Worm (Caenorhabditis elegans): Measurements from ENCODE around the gene F43B10.1.

F43B10.1 gene

ce11 chrX:16660268-16660667 lies 2.4 kb downstream of the F43B10.1 start:
- no peak for TF ChIP-seq ceh-13 (GFP tag; optimal IDR thresholded peaks at IDR 0.05)
- no peak for TF ChIP-seq ama-1 (optimal IDR thresholded peaks at IDR 0.05)
- no peak for TF ChIP-seq tbx-11 (GFP tag; IDR thresholded peaks at IDR 0.05)
- no peak for TF ChIP-seq sea-1 (GFP tag; conservative IDR thresholded peaks at IDR 0.05)
- TF ChIP-seq hnd-1 (tag; optimal IDR thresholded peaks at IDR 0.05), result no peak
- no peak for TF ChIP-seq flt-1 (GFP tag; IDR thresholded peaks at IDR 0.05)
- TF ChIP-seq pes-1 (GFP tag; IDR thresholded peaks at IDR 0.05), result no peak
- TF ChIP-seq hmg-4 (GFP tag; optimal IDR thresholded peaks at IDR 0.05), result no peak
- no peak for TF ChIP-seq ets-7 (tag; optimal IDR thresholded peaks at IDR 0.05)
- no peak for TF ChIP-seq tbx-37 (GFP tag; conservative IDR thresholded peaks at IDR 0.05)
- TF ChIP-seq hmbx-1 (tag; optimal IDR thresholded peaks at IDR 0.05), result no peak
- no peak for TF ChIP-seq F13C5.2 (tag; optimal IDR thresholded peaks at IDR 0.05)
- no peak for TF ChIP-seq ceh-36 (tag; optimal IDR thresholded peaks at IDR 0.05)
- no peak for TF ChIP-seq aly-1 (tag; optimal IDR thresholded peaks at IDR 0.05)
- TF ChIP-seq tra-4 (tag; optimal IDR thresholded peaks at IDR 0.05), result no peak
- TF ChIP-seq B0310.2 (tag; optimal IDR thresholded peaks at IDR 0.05), result no peak
- TF ChIP-seq scrt-1 (GFP tag; IDR thresholded peaks at IDR 0.05), result no peak

DNA sequence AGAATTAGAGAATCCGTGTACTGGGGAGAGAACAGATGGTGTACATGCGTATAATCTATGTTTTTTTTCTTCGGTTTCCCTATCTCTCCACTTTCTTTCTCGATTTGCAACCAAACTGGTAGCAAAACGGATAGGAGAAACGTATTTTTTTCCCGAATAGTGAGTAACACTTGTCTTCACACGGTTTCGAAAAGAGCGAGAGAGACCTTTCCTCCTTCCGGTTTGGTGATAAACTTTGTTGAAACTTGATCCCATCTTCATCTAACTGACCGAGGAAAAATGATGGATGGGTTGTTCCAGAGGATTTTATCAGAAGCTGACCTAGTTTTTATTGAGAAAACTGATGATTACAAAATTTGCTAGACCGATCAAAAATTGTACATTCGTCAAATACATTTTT lies 4.3 kb downstream of the F43B10.1 start:
- TF ChIP-seq ama-1 (optimal IDR thresholded peaks at IDR 0.05) (no peak), hmg-4 (GFP tag; optimal IDR thresholded peaks at IDR 0.05) (no peak), ceh-13 (GFP tag; optimal IDR thresholded peaks at IDR 0.05) (no peak), aly-1 (tag; optimal IDR thresholded peaks at IDR 0.05) (no peak), tbx-11 (GFP tag; IDR thresholded peaks at IDR 0.05) (no peak), hnd-1 (tag; optimal IDR thresholded peaks at IDR 0.05) (no peak), scrt-1 (GFP tag; IDR thresholded peaks at IDR 0.05) (no peak), tra-4 (tag; optimal IDR thresholded peaks at IDR 0.05) (no peak), ets-7 (tag; optimal IDR thresholded peaks at IDR 0.05) (no peak), flt-1 (GFP tag; IDR thresholded peaks at IDR 0.05) (no peak), ceh-36 (tag; optimal IDR thresholded peaks at IDR 0.05) (no peak), F13C5.2 (tag; optimal IDR thresholded peaks at IDR 0.05) (no peak), pes-1 (GFP tag; IDR thresholded peaks at IDR 0.05) (no peak), sea-1 (GFP tag; conservative IDR thresholded peaks at IDR 0.05) (no peak), B0310.2 (tag; optimal IDR thresholded peaks at IDR 0.05) (no peak), hmbx-1 (tag; optimal IDR thresholded peaks at IDR 0.05) (no peak)

DNA sequence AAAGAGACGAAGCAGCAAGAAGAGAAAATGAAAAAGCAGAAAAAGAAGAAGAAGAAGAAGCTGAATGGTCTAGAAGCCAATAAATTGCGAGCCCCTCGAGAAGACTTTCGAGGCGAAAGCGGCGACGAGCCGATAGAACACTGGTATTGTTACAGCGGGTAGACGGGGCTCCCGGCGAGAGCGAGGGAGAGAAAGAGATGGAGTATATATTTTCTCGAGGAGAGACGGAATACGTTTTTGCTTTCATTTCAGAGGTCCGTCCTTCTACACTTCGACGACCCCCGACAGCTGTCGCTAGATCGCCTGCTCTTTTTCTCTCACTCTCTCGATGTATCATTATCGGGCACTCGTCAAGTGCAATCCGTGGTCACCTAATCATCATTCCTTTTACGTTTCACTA lies 7.3 kb downstream of the F43B10.1 start:
- TF ChIP-seq flt-1 (GFP tag; IDR thresholded peaks at IDR 0.05) (no peak), ets-7 (tag; optimal IDR thresholded peaks at IDR 0.05) (no peak), tra-4 (tag; optimal IDR thresholded peaks at IDR 0.05) (no peak), aly-1 (tag; optimal IDR thresholded peaks at IDR 0.05) (no peak), sea-1 (GFP tag; conservative IDR thresholded peaks at IDR 0.05) (no peak), B0310.2 (tag; optimal IDR thresholded peaks at IDR 0.05) (no peak), hmbx-1 (tag; optimal IDR thresholded peaks at IDR 0.05) (no peak), pes-1 (GFP tag; IDR thresholded peaks at IDR 0.05) (no peak), scrt-1 (GFP tag; IDR thresholded peaks at IDR 0.05) (no peak), hnd-1 (tag; optimal IDR thresholded peaks at IDR 0.05) (no peak), F13C5.2 (tag; optimal IDR thresholded peaks at IDR 0.05) (no peak), tbx-37 (GFP tag; conservative IDR thresholded peaks at IDR 0.05) (no peak), tbx-11 (GFP tag; IDR thresholded peaks at IDR 0.05) (no peak), ama-1 (optimal IDR thresholded peaks at IDR 0.05) (no peak), ceh-13 (GFP tag; optimal IDR thresholded peaks at IDR 0.05) (no peak), hmg-4 (GFP tag; optimal IDR thresholded peaks at IDR 0.05) (no peak), ceh-36 (tag; optimal IDR thresholded peaks at IDR 0.05) (no peak)

DNA sequence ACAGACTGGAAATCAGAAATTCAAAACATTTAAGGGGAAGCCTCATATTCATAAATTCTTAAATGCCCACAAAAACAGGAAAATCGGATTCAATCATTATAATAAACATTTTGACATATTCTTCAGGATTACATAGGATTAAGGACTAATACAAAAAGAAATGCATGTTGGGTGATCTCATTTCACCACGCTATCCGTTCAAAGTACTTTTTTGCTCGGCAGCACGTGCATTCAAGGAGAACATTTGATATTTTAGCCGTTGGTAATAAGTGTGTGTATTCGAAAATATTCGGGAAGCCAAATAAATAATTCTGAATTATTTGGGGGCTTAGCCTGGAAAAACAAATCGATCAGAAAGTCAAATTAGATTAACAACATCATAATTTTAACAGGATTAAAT lies 12.0 kb downstream of the F43B10.1 start:
- TF ChIP-seq ceh-36 (tag; optimal IDR thresholded peaks at IDR 0.05) (no peak), hnd-1 (tag; optimal IDR thresholded peaks at IDR 0.05) (no peak), tra-4 (tag; optimal IDR thresholded peaks at IDR 0.05) (no peak), ceh-13 (GFP tag; optimal IDR thresholded peaks at IDR 0.05) (no peak), F13C5.2 (tag; optimal IDR thresholded peaks at IDR 0.05) (no peak), pes-1 (GFP tag; IDR thresholded peaks at IDR 0.05) (no peak), aly-1 (tag; optimal IDR thresholded peaks at IDR 0.05) (no peak), tbx-37 (GFP tag; conservative IDR thresholded peaks at IDR 0.05) (no peak), hmbx-1 (tag; optimal IDR thresholded peaks at IDR 0.05) (no peak), ets-7 (tag; optimal IDR thresholded peaks at IDR 0.05) (no peak), ama-1 (optimal IDR thresholded peaks at IDR 0.05) (no peak), hmg-4 (GFP tag; optimal IDR thresholded peaks at IDR 0.05) (no peak), scrt-1 (GFP tag; IDR thresholded peaks at IDR 0.05) (no peak), B0310.2 (tag; optimal IDR thresholded peaks at IDR 0.05) (no peak), flt-1 (GFP tag; IDR thresholded peaks at IDR 0.05) (no peak), tbx-11 (GFP tag; IDR thresholded peaks at IDR 0.05) (no peak), sea-1 (GFP tag; conservative IDR thresholded peaks at IDR 0.05) (no peak)

DNA sequence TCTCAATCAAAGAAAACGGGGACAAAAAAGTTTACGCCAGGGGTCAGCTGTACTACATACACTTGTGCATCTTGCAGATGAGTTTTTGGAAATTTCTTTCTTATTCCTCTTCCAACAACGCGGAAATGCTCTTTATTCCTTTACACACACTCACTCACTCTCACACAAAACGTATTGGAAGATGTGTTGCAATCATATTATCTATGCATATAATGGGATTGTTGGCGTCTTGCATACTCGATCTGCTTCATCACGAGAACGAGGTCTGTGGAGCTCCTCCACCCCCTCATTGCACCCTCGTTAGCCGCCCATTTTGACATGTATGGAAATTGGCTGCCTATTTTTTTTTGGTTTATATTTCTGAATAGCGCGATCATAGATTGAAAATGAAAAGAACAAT lies 13.8 kb downstream of the F43B10.1 start:
- TF ChIP-seq flt-1 (GFP tag; IDR thresholded peaks at IDR 0.05) (no peak), ama-1 (optimal IDR thresholded peaks at IDR 0.05) (no peak)

DNA sequence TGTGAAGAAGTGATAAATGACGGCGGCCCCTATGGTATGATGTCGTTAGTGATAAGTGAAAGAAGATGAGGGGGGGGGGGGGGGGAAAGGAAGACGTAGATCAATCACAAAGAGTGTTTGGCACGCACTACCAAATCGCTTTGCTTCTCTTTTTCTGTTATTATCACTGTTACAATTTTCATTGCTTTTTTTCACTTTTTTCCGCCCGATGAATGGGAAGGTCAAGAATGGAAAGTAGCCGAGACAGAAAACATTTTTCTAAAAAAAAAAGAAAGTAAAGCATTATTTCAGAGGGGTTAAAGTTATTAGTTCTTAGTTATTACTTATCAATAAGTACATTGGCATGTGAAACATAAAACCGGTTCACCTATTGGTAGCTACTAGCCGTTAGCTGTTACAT lies 15.4 kb downstream of the F43B10.1 start:
- TF ChIP-seq ama-1 (optimal IDR thresholded peaks at IDR 0.05) (no peak), tbx-37 (GFP tag; conservative IDR thresholded peaks at IDR 0.05) (no peak), sea-1 (GFP tag; conservative IDR thresholded peaks at IDR 0.05) (no peak), flt-1 (GFP tag; IDR thresholded peaks at IDR 0.05) (no peak), tbx-11 (GFP tag; IDR thresholded peaks at IDR 0.05) (no peak), F13C5.2 (tag; optimal IDR thresholded peaks at IDR 0.05) (no peak), tra-4 (tag; optimal IDR thresholded peaks at IDR 0.05) (no peak), ceh-36 (tag; optimal IDR thresholded peaks at IDR 0.05) (no peak), pes-1 (GFP tag; IDR thresholded peaks at IDR 0.05) (no peak), aly-1 (tag; optimal IDR thresholded peaks at IDR 0.05) (no peak), B0310.2 (tag; optimal IDR thresholded peaks at IDR 0.05) (no peak), ceh-13 (GFP tag; optimal IDR thresholded peaks at IDR 0.05) (no peak), hmbx-1 (tag; optimal IDR thresholded peaks at IDR 0.05) (no peak), hmg-4 (GFP tag; optimal IDR thresholded peaks at IDR 0.05) (no peak)

- TF ChIP-seq hnd-1 (tag; optimal IDR thresholded peaks at IDR 0.05) (no peak), ceh-36 (tag; optimal IDR thresholded peaks at IDR 0.05) (no peak), sea-1 (GFP tag; conservative IDR thresholded peaks at IDR 0.05) (no peak), tbx-37 (GFP tag; conservative IDR thresholded peaks at IDR 0.05) (no peak), pes-1 (GFP tag; IDR thresholded peaks at IDR 0.05) (no peak), tbx-11 (GFP tag; IDR thresholded peaks at IDR 0.05) (no peak), hmg-4 (GFP tag; optimal IDR thresholded peaks at IDR 0.05) (no peak), hmbx-1 (tag; optimal IDR thresholded peaks at IDR 0.05) (no peak), flt-1 (GFP tag; IDR thresholded peaks at IDR 0.05) (no peak), ceh-13 (GFP tag; optimal IDR thresholded peaks at IDR 0.05) (no peak), tra-4 (tag; optimal IDR thresholded peaks at IDR 0.05) (no peak), ama-1 (optimal IDR thresholded peaks at IDR 0.05) (no peak), aly-1 (tag; optimal IDR thresholded peaks at IDR 0.05) (no peak), ets-7 (tag; optimal IDR thresholded peaks at IDR 0.05) (no peak), B0310.2 (tag; optimal IDR thresholded peaks at IDR 0.05) (no peak), scrt-1 (GFP tag; IDR thresholded peaks at IDR 0.05) (no peak), F13C5.2 (tag; optimal IDR thresholded peaks at IDR 0.05) (no peak)
These were observed 17.7 kb downstream of the F43B10.1 start for ce11 chrX:16644889-16645288.
